Fruit fly (Drosophila melanogaster): ENCODE measurements around the gene nonC.

Gene nonC

DNA sequence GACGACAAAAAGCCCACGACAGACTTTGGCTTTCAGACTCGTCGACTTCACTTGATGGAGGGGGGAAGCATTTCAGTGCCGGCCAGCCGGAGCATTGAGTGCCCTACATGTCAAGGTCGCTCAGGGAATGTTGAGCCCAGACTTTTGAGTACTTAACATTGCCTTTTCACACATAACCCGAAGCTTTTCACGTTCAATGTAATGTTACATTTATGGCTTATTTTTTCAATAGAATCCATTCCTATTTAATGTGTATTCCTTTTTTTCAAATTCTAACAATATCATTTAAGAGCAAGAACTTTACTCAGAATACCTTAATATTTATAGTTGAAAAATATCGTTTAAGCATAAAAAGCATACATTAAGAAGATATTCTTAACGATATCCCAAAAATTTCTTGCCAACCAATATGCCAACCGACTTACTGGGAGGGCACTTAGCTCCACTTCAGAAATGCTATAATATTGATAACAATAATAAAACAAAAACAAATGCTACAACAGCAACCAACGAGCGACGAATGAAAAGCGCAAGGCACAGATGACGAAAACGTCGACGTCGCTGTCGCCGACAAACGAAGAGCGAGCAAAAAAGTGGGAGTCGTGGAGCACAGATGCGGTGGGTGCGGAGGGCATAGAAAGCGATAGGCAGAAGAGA is 35.6 kb downstream of the nonC start (continued):
- TF ChIP-seq achi (GFP tag; optimal IDR thresholded peaks at IDR 0.05) = peak; percentile 28
- no peak for TF ChIP-seq CG1621 (tag; optimal IDR thresholded peaks at IDR 0.05)
- TF ChIP-seq net (GFP tag; optimal IDR thresholded peaks at IDR 0.05) = peak; percentile 30
- no peak for TF ChIP-seq fd85E (GFP tag; optimal IDR thresholded peaks at IDR 0.05)
- peak; percentile 82 for TF ChIP-seq CG11902 (GFP tag; optimal IDR thresholded peaks at IDR 0.05)
- TF ChIP-seq pdm3 (GFP tag; optimal IDR thresholded peaks at IDR 0.05) = peak; percentile 41
- TF ChIP-seq Sox15 (GFP tag; optimal IDR thresholded peaks at IDR 0.05) = no peak
- peak; percentile 59 for TF ChIP-seq Smox (GFP tag; optimal IDR thresholded peaks at IDR 0.05)
- TF ChIP-seq CG34406 (GFP tag; optimal IDR thresholded peaks at IDR 0.05) = peak; percentile 32

DNA sequence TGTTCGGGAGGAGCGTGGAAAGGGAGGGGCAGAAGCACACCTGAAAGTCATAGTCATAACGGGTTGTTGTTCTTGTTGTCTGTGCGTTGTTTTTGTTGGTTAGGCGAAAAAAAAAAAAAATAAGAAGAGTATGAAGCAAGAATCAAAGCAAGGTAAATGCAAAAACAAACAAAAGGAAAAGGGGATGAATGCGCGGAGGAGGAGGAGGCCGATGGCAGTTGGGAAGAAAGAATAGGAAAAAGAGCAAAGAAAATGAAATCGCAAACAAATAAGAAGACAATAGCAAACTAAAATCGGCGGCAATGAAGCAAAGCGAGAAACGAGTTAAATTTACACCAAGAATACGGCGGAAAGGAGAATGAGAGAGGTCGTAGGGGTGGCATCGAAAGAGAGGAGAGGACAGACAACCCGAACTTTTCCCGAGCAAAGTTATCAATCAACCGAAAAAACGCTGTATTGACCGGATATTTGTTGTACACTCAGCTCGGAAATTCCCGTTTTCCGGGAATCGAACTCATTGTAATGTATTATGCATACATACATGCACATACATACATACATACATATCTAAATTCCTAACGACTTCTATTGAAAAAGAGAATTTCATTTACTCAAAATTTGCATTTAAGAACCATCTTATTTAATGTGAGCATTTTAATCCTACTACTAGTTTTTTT is 36.3 kb downstream of the nonC start:
- TF ChIP-seq ss (GFP tag; optimal IDR thresholded peaks at IDR 0.05) = peak; percentile 10 to 32
- TF ChIP-seq CG8119 (GFP tag; IDR thresholded peaks at IDR 0.05) = peak; percentile 58; the same call in 2 of the 3 replicates
- TF ChIP-seq esn (GFP tag; optimal IDR thresholded peaks at IDR 0.05) = no peak
- TF ChIP-seq CG9139 (GFP tag; optimal IDR thresholded peaks at IDR 0.05) = no peak
- TF ChIP-seq fkh (GFP tag; optimal IDR thresholded peaks at IDR 0.05) = peak; percentile 44
- TF ChIP-seq eg (GFP tag; IDR thresholded peaks at IDR 0.05) = no peak
- TF ChIP-seq CG15336 (GFP tag; IDR thresholded peaks at IDR 0.05) = 0 out of 2 replicates have a peak, but pooled peaks have one; percentile 13
- no peak for TF ChIP-seq OdsH (GFP tag; optimal IDR thresholded peaks at IDR 0.05)
- TF ChIP-seq CG32006 (GFP tag; optimal IDR thresholded peaks at IDR 0.05) = peak; percentile 20
- peak; percentile 46 for TF ChIP-seq Hr4 (GFP tag; optimal IDR thresholded peaks at IDR 0.05)
- TF ChIP-seq CG6854 (GFP tag; optimal IDR thresholded peaks at IDR 0.05) = no peak

DNA sequence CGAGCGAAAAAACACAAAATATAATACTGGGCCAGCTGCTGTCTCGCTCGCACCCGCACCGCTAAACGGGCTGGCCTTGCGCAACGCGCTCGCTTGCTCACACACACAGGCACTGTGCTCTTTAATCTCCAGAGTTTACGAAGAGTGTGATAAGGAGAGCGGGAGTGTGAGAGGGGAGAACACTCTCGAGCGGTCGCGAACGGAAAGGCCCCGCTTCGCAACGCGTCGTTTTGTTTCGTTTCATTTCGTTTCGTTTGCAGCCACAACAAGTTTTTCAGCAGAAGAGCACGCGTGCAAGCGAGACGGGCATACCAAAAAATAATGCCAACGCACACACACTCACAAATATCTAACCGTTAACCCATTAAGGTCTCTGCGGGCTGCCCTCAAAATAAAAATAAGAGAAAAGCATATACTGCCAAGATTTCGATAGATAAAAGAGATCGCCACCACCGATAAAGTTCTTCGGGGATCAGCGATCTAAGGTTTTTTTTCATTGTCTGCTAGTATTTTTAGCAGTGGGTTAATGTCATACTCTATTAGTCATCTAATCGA is 37.3 kb downstream of the nonC start:
- TF ChIP-seq Hr38 (GFP tag; optimal IDR thresholded peaks at IDR 0.05) (peak; percentile 41), CG9139 (GFP tag; optimal IDR thresholded peaks at IDR 0.05) (peak; percentile 23), CG11762 (GFP tag; optimal IDR thresholded peaks at IDR 0.05; ENCODE audit: insufficient read depth) (peak; percentile 17), CG11294 (GFP tag; IDR thresholded peaks at IDR 0.05) (peak; percentile 82), Eip78C (GFP tag) (peak; percentile 95), CG4318 (GFP tag; optimal IDR thresholded peaks at IDR 0.05) (peak; percentile 79), Lpt (GFP tag; optimal IDR thresholded peaks at IDR 0.05) (peak; percentile 10), pdm3 (GFP tag; optimal IDR thresholded peaks at IDR 0.05) (peak; percentile 78), Blimp-1 (GFP tag; optimal IDR thresholded peaks at IDR 0.05) (peak; percentile 48), dsx (GFP tag; optimal IDR thresholded peaks at IDR 0.05; ENCODE audit: poor library complexity, severe bottlenecking) (peak; percentile 60), vri (GFP tag; optimal IDR thresholded peaks at IDR 0.05) (peak; percentile 72), Sox102F (GFP tag; optimal IDR thresholded peaks at IDR 0.05) (peak; percentile 73), CG6792 (GFP tag; optimal IDR thresholded peaks at IDR 0.05) (peak; percentile 54), fd85E (GFP tag; optimal IDR thresholded peaks at IDR 0.05) (no peak), CG15336 (GFP tag; IDR thresholded peaks at IDR 0.05) (peak; percentile 92), Sox14 (GFP tag; optimal IDR thresholded peaks at IDR 0.05) (peak; percentile 84), CG16779 (tag; optimal IDR thresholded peaks at IDR 0.05) (peak; percentile 42), spab (GFP tag; optimal IDR thresholded peaks at IDR 0.05) (peak; percentile 55), lz (GFP tag; optimal IDR thresholded peaks at IDR 0.05) (peak; percentile 86), acj6 (GFP tag; optimal IDR thresholded peaks at IDR 0.05) (peak; percentile 68), eg (GFP tag; IDR thresholded peaks at IDR 0.05) (peak; percentile 91), CG8319 (GFP tag; optimal IDR thresholded peaks at IDR 0.05) (no peak), CG1621 (tag; optimal IDR thresholded peaks at IDR 0.05) (peak; percentile 64), achi (GFP tag; optimal IDR thresholded peaks at IDR 0.05) (peak; percentile 80), Sox15 (GFP tag; optimal IDR thresholded peaks at IDR 0.05) (peak; percentile 62), net (GFP tag; optimal IDR thresholded peaks at IDR 0.05) (peak; percentile 55), Gug (GFP tag; IDR thresholded peaks at IDR 0.05) (peak; percentile 88), Hr39 (GFP tag; optimal IDR thresholded peaks at IDR 0.05) (peak; percentile 78), CG34406 (GFP tag; optimal IDR thresholded peaks at IDR 0.05) (peak; percentile 66), Hr4 (GFP tag; optimal IDR thresholded peaks at IDR 0.05) (peak; percentile 83), Ets96B (tag; optimal IDR thresholded peaks at IDR 0.05) (peak; percentile 73), fd59A (GFP tag; optimal IDR thresholded peaks at IDR 0.05) (peak; percentile 69), ss (GFP tag; optimal IDR thresholded peaks at IDR 0.05) (peak; percentile 64 to 78), CG32006 (GFP tag; optimal IDR thresholded peaks at IDR 0.05) (peak; percentile 88), Met (GFP tag; optimal IDR thresholded peaks at IDR 0.05) (peak; percentile 86), CG6808 (GFP tag; optimal IDR thresholded peaks at IDR 0.05) (peak; percentile 64)

All from whole organism, prepupa.